Worm (Caenorhabditis elegans) whole organism, mixed stage, embryonic: ENCODE results near the gene F58F9.3.

Experiments
- blmp-1 ChIP-seq: fragments of 150-350 bp; optimal IDR thresholded peaks from 2 replicates; lab custom pipeline; 2014; ENCODE audit warnings: missing biosample characterization, missing genetic modification characterization
- lin-32 ChIP-seq: fragments of 200-800 bp; sonication (Bioruptor generic); optimal IDR thresholded peaks from 2 replicates; lab custom pipeline; 2018; ENCODE audit warnings: mild to moderate bottlenecking, missing genetic modification characterization, missing compliant biosample characterization
- nhr-76 ChIP-seq: sonication (generic microtip); optimal IDR thresholded peaks from 2 replicates; lab custom pipeline; 2017; ENCODE audit warnings: missing biosample characterization, missing genetic modification characterization

DNA sequence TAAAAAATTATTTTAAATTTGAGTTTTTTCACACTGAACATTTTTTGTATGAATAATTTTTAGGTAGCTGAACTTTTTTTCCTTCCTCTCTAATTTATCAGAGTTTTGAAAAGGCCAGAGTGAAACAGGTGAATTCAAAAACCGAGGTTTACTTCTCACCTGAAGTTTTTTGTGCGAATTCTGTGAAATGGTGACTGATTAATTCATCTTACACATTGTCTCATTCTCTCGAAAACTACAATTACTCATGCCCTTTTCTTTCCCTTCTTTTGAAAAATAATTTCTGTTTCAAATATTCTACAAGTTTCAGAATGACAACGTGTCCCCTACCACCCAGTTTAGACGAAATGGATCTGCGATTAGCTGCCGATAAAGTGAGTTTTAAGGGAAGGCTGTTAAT lies 31.3 kb upstream of the F58F9.3 start, which contains the start of gene tkr-2:
- TF ChIP-seq nhr-76 (tag; lab: Kevin White, UChicago) (no peak), blmp-1 (tag; lab: Kevin White, UChicago) (no peak), lin-32 (GFP tag; lab: Kevin White, UChicago) (no peak)
